Worm (Caenorhabditis elegans) whole organism, L4 larva: ENCODE measurements around the gene K11H12.10.

Experiments
- R02D3.7 ChIP-seq: fragments of 150-350 bp; sonication (generic microtip); optimal IDR thresholded peaks from 3 replicates; lab custom pipeline; 2014; ENCODE audit warnings: missing biosample characterization, missing genetic modification characterization
- dmd-8 ChIP-seq: fragments of 200-800 bp; sonication (Bioruptor generic); IDR thresholded peaks from 2 replicates; pipeline ENCODE4 v1.3.6; 2022; ENCODE audit warnings: missing genetic modification characterization, missing compliant biosample characterization
- lin-13 ChIP-seq: fragments of 150-350 bp; optimal IDR thresholded peaks from 2 replicates; lab custom pipeline; 2014; ENCODE audit warnings: missing biosample characterization, missing genetic modification reagents, missing genetic modification characterization
- mes-2 ChIP-seq: sonication (generic microtip); optimal IDR thresholded peaks from 2 replicates; lab custom pipeline; 2016; ENCODE audit warnings: missing genotype, mild to moderate bottlenecking, missing genetic modification characterization, missing compliant biosample characterization; ENCODE audit not compliant: poor library complexity, severe bottlenecking
- nhr-11 ChIP-seq: fragments of 150-350 bp; optimal IDR thresholded peaks from 2 replicates; lab custom pipeline; 2014; ENCODE audit warnings: missing biosample characterization, missing genetic modification characterization
- nhr-76 ChIP-seq: fragments of 150-350 bp; optimal IDR thresholded peaks from 2 replicates; lab custom pipeline; 2014; ENCODE audit warnings: missing biosample characterization, missing genetic modification characterization
- snpc-4 ChIP-seq: fragments of 150-350 bp; optimal IDR thresholded peaks from 2 replicates; lab custom pipeline; 2014; ENCODE audit warnings: missing biosample characterization, missing genetic modification characterization
- ztf-11 ChIP-seq: fragments of 150-350 bp; optimal IDR thresholded peaks from 2 replicates; lab custom pipeline; 2014; ENCODE audit warnings: missing biosample characterization, missing genetic modification characterization

- no peak for TF ChIP-seq snpc-4 (tag; lab: Kevin White, UChicago)
- TF ChIP-seq dmd-8 (GFP tag; lab: Robert Waterston, UW): no peak
- no peak for TF ChIP-seq ztf-11 (tag; lab: Kevin White, UChicago)
- no peak for TF ChIP-seq nhr-11 (tag; lab: Kevin White, UChicago)
- no peak for TF ChIP-seq lin-13
- TF ChIP-seq R02D3.7: no peak
- TF ChIP-seq mes-2 (tag; lab: Kevin White, UChicago): no peak
- no peak for TF ChIP-seq nhr-76
Measured at ce11 chrIV:633565-633964, 42.3 kb upstream of the K11H12.10 start.
